Worm (Caenorhabditis elegans) whole organism, young adult: ENCODE results near the gene laf-1.

Source experiments
- Y53G8AR.9 ChIP-seq: fragments of 200-800 bp; sonication (Bioruptor generic); conservative IDR thresholded peaks from 2 replicates; pipeline ENCODE4 v1.3.6; 2022; ENCODE audit warnings: missing genetic modification reagents, missing genetic modification characterization, missing compliant biosample characterization
- hlh-12 ChIP-seq: sonication (generic microtip); optimal IDR thresholded peaks from 2 replicates; lab custom pipeline; 2016; ENCODE audit warnings: missing genetic modification characterization, missing compliant biosample characterization
- nhr-27 ChIP-seq: fragments of 200-800 bp; sonication (Bioruptor generic); optimal IDR thresholded peaks from 2 replicates; lab custom pipeline; 2018; ENCODE audit warnings: mild to moderate bottlenecking, missing genetic modification characterization, moderate library complexity, missing compliant biosample characterization
- unc-62 ChIP-seq: fragments of 150-350 bp; optimal IDR thresholded peaks from 2 replicates; lab custom pipeline; 2014; ENCODE audit warnings: missing biosample characterization, missing genetic modification reagents, missing genetic modification characterization

ce11 chrIII:2760726-2761125 is 18.1 kb downstream of the laf-1 start, which contains the start of gene pho-9:
- TF ChIP-seq Y53G8AR.9 (GFP tag; lab: Robert Waterston, UW) (no peak), unc-62 (GFP tag; lab: Kevin White, UChicago) (peak; percentile 4), hlh-12 (no peak), nhr-27 (no peak)
